Fruit fly (Drosophila melanogaster): ENCODE results near the gene CG31038.

- TF ChIP-seq CG8478 (optimal IDR thresholded peaks at IDR 0.05): no peak
- no peak for TF ChIP-seq CTCF (optimal IDR thresholded peaks at IDR 0.05)
Measured at dm6 chr3R:29839707-29840311, 37.0 kb upstream of the CG31038 start.
